Worm (Caenorhabditis elegans): ENCODE data around the gene C08F1.8.
"Not testable (repeated sequence)": the region's sequence is repeated elsewhere in the genome, so short reads cannot be mapped to it uniquely, and the experiment has no call there.

Gene C08F1.8

DNA sequence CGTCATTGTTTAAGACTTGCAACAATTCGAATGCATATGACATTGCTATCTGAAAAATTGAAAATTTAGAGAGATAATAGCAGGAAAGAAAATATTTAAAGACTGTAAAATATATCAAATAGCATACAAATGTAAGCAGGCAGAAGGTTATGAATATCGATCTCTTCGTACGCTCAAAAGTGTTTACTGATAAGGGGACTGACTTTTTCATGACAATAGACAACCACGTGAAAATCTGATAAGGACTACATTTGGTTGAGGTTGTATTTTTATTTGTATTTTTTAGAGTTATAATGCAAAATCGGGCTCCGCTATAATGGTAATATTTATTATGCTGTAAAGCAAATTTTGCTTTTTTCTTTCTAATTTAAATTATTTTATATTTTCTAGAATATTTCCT lies 34.8 kb upstream of the C08F1.8 start, which contains the start of the genes C52E2.5 and C52E2.4 (continued):
- TF ChIP-seq unc-62 (GFP tag; optimal IDR thresholded peaks at IDR 0.05) (no peak), lin-35 (GFP tag; optimal IDR thresholded peaks at IDR 0.05) (peak in 1 of 2 experiments; percentile 34), ceh-82 (tag; optimal IDR thresholded peaks at IDR 0.05) (no peak), irx-1 (tag; optimal IDR thresholded peaks at IDR 0.05) (no peak), nhr-84 (tag; optimal IDR thresholded peaks at IDR 0.05) (no peak), F16B12.6 (tag; optimal IDR thresholded peaks at IDR 0.05) (no peak), nhr-90 (tag; optimal IDR thresholded peaks at IDR 0.05; ENCODE audit: poor library complexity) (no peak), mab-9 (GFP tag; IDR thresholded peaks at IDR 0.05) (no peak), nhr-11 (tag; optimal IDR thresholded peaks at IDR 0.05) (no peak), nhr-76 (tag; optimal IDR thresholded peaks at IDR 0.05) (no peak), fkh-8 (tag; optimal IDR thresholded peaks at IDR 0.05) (no peak), skn-1 (tag; optimal IDR thresholded peaks at IDR 0.05) (no peak)

DNA sequence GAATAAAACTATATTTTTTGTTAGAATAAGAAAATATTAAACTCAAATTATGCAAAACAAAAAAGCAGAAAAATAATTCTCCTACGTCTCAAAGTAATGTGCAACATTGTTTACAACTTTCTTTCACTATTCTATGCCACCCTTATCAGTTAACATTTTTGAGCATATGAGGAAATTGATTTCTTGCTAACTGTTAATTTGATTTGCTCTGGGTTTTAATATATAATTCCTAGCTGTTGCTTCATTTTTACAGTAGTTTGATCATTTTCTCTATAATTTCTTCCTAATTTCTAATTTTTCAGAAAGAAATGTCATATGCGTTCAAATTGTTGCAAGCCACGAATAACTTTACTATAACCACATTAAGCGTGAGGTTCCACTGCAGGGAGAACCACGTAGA lies 28.1 kb upstream of the C08F1.8 start, which contains the start of gene T08E11.1:
T08E11.1 (plus strand) TSS at position 301 of the 400 bp plus-strand sequence.
- no peak for TF ChIP-seq aly-2 (tag; optimal IDR thresholded peaks at IDR 0.05)
- no peak for TF ChIP-seq nhr-20 (tag; optimal IDR thresholded peaks at IDR 0.05)
- no peak for TF ChIP-seq blmp-1 (tag; optimal IDR thresholded peaks at IDR 0.05)
- TF ChIP-seq elt-2 (tag; optimal IDR thresholded peaks at IDR 0.05) = peak; percentile 47

DNA sequence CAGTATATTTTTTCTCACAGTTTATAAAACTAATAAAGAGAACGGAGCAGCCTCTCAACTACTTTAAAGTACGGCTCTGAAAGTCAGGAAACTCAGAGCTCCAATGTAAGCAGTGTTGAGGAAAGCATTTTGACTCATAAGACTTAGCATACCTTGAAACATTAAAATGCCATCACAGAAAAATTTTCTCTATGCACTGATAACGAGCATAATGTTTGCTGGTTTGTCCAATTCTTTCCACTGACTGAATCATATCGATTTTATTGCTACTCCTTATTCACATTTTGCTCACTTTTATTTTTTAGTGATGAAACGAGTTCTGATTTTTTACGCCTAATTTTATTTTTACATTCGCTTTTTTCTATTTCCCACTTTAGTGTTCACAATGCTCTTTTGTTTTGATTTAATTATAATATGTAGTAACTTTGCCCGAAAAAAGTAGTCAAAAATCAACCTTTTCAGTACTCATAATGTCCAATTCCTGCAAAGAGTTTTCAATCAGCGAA lies 23.8 kb upstream of the C08F1.8 start, which contains the start of gene math-39:
math-39 (plus strand) TSS at position 456 of the 506 bp plus-strand sequence.
- no peak for TF ChIP-seq ceh-88 (GFP tag; IDR thresholded peaks at IDR 0.05)
- TF ChIP-seq grh-1 (GFP tag; IDR thresholded peaks at IDR 0.05) = no peak
- no peak for TF ChIP-seq alr-1 (tag; optimal IDR thresholded peaks at IDR 0.05; ENCODE audit: borderline replicate concordance)
- TF ChIP-seq unc-86 (tag; optimal IDR thresholded peaks at IDR 0.05) = no peak
- no peak for TF ChIP-seq nhr-237 (tag; optimal IDR thresholded peaks at IDR 0.05)

DNA sequence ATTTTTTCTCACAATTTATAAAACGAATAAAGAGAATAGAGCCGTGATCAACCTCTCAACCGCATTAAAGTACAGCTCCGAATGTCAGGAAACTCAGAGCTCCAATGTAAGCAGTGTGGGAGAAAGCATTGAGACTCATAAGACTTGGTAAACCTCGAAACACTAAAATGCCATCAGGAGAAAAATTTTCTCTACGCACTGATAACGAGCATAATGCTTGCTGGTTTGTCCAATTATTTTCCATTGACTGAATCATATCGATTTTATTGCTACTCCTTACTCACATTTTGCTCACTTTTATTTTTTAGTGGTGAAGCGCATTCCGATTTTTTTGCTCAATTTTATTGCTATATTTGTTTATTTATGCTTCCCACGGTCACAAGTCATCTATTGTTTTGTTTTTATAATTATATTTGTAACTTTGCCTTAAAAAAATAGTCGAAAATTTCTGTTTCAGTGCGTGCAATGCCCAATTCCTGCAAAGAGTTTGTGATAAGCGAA lies 22.1 kb upstream of the C08F1.8 start, which contains the start of gene math-40:
math-40 (plus strand) TSS at position 451 of the 501 bp plus-strand sequence.
- no peak for TF ChIP-seq snpc-4 (tag; optimal IDR thresholded peaks at IDR 0.05)
- TF ChIP-seq egl-13 (tag; optimal IDR thresholded peaks at IDR 0.05) = no peak
- no peak for TF ChIP-seq efl-1 (optimal IDR thresholded peaks at IDR 0.05)
- TF ChIP-seq efl-1 (GFP tag; optimal IDR thresholded peaks at IDR 0.05 in 1 of 2) = peak in 1 of 2 experiments; percentile 18
- TF ChIP-seq elt-2 (tag; optimal IDR thresholded peaks at IDR 0.05) = peak; percentile 26
- no peak for TF ChIP-seq dsc-1 (tag; optimal IDR thresholded peaks at IDR 0.05)

DNA sequence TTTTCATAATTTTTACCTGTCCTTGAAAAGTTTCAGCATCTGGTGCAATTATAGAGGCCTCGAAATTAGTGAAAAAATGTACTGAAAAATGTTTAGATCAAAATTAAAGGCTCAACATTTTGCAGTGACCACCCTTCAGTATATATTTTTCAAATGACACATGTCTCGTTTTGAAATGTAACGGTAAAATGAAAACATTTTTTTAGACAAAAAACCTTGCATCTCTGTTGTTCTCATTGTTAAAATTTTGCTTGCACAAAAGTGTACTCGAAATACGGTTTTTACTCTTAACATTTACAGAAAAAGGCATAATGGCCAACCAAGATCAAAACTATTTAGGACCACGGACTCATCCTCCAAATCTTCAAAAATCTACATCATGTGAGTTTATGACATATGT lies 16.2 kb upstream of the C08F1.8 start, which contains the start of gene math-41:
math-41 (plus strand) TSS at position 301 of the 400 bp plus-strand sequence.
- not testable (repeated sequence) for TF ChIP-seq hpl-2 (GFP tag; optimal IDR thresholded peaks at IDR 0.05); irx-1 (tag; optimal IDR thresholded peaks at IDR 0.05); skn-1 (tag; optimal IDR thresholded peaks at IDR 0.05)

DNA sequence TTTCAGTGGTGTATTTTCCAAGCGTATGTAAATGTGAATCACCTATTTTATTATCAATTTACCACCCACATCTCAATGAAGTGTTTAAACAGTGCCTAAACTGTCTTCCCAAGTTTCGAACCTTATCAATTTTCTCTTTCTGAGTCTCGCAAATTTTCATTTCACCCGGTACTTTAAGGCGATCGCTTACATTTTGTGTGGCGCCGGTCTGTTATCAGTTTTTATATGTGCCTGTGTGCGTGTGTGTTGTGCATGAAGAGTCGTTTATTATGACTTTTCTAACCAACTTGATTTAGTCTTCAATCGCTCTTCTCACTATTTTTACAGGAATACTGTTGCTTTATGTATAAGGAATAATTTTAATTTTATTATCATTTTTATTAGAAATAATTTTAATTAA lies 15.5 kb upstream of the C08F1.8 start:
- peak; percentile 62 for TF ChIP-seq elt-2 (tag; optimal IDR thresholded peaks at IDR 0.05)

DNA sequence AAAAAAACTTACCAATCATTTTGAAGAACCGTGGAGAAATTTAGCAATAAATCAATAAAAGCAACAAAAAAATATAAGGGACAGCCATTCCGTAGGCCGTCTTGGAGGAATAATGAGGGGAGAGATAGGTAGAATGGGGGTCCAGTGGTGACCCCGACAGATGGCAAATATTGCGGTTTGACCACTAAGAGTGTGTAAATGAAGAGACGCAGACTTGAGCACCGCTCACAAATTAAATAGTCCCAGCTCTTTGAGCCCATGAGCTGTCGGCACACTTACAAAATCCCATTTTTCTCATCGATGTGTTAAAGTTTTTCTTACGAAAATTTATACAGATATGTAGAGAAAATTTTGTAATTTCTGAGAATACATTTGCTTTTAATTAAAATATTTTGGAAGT lies 12.7 kb upstream of the C08F1.8 start, which contains the start of gene fbxa-3:
fbxa-3 (minus strand) TSS at position 101 of the 400 bp plus-strand sequence.
- no peak for TF ChIP-seq isw-1 (GFP tag; IDR thresholded peaks at IDR 0.05)
- TF ChIP-seq pag-3 (tag; optimal IDR thresholded peaks at IDR 0.05; ENCODE audit: borderline replicate concordance, insufficient read depth) = no peak
- TF ChIP-seq skn-1 (tag; optimal IDR thresholded peaks at IDR 0.05) = no peak
- TF ChIP-seq lin-39 (tag; optimal IDR thresholded peaks at IDR 0.05) = no peak
- no peak for TF ChIP-seq sptf-1 (tag; optimal IDR thresholded peaks at IDR 0.05)
- TF ChIP-seq ztf-4 (tag; optimal IDR thresholded peaks at IDR 0.05) = no peak
- TF ChIP-seq aly-2 (tag; optimal IDR thresholded peaks at IDR 0.05) = no peak
- TF ChIP-seq unc-62 (GFP tag; optimal IDR thresholded peaks at IDR 0.05) = no peak
- TF ChIP-seq nhr-47 (tag; optimal IDR thresholded peaks at IDR 0.05) = no peak
- no peak for TF ChIP-seq elt-2 (tag; optimal IDR thresholded peaks at IDR 0.05)
- TF ChIP-seq unc-86 (tag; optimal IDR thresholded peaks at IDR 0.05) = no peak
- TF ChIP-seq ces-1 (GFP tag; optimal IDR thresholded peaks at IDR 0.05) = no peak
- TF ChIP-seq ceh-88 (GFP tag; IDR thresholded peaks at IDR 0.05) = no peak
- TF ChIP-seq dpl-1 (GFP tag; optimal IDR thresholded peaks at IDR 0.05) = no peak

All from whole organism, L1 larva.